Worm (Caenorhabditis elegans): ENCODE results near the gene bath-45.

bath-45 gene

ce11 chrII:13170696-13171095 is 47.9 kb downstream of the bath-45 start:
- no peak for TF ChIP-seq hmg-4 (GFP tag; optimal IDR thresholded peaks at IDR 0.05)
- TF ChIP-seq pes-1 (GFP tag; IDR thresholded peaks at IDR 0.05) = no peak
- no peak for TF ChIP-seq hmbx-1 (tag; optimal IDR thresholded peaks at IDR 0.05)
- TF ChIP-seq scrt-1 (GFP tag; IDR thresholded peaks at IDR 0.05) = no peak
- no peak for TF ChIP-seq tra-4 (tag; optimal IDR thresholded peaks at IDR 0.05)
- no peak for TF ChIP-seq aly-1 (tag; optimal IDR thresholded peaks at IDR 0.05)
- no peak for TF ChIP-seq tbx-11 (GFP tag; IDR thresholded peaks at IDR 0.05)
- TF ChIP-seq ama-1 (optimal IDR thresholded peaks at IDR 0.05) = no peak
- no peak for TF ChIP-seq ceh-36 (tag; optimal IDR thresholded peaks at IDR 0.05)
- TF ChIP-seq flt-1 (GFP tag; IDR thresholded peaks at IDR 0.05) = no peak
- no peak for TF ChIP-seq ceh-13 (GFP tag; optimal IDR thresholded peaks at IDR 0.05)
- no peak for TF ChIP-seq tbx-37 (GFP tag; conservative IDR thresholded peaks at IDR 0.05)
- TF ChIP-seq sea-1 (GFP tag; conservative IDR thresholded peaks at IDR 0.05) = no peak
- TF ChIP-seq hnd-1 (tag; optimal IDR thresholded peaks at IDR 0.05) = no peak
- TF ChIP-seq B0310.2 (tag; optimal IDR thresholded peaks at IDR 0.05) = no peak
- no peak for TF ChIP-seq F13C5.2 (tag; optimal IDR thresholded peaks at IDR 0.05)
- TF ChIP-seq ets-7 (tag; optimal IDR thresholded peaks at IDR 0.05) = no peak

ce11 chrII:13174435-13174834 is 51.6 kb downstream of the bath-45 start:
- no peak for TF ChIP-seq pes-1 (GFP tag; IDR thresholded peaks at IDR 0.05)
- TF ChIP-seq ets-7 (tag; optimal IDR thresholded peaks at IDR 0.05) = no peak
- no peak for TF ChIP-seq scrt-1 (GFP tag; IDR thresholded peaks at IDR 0.05)
- no peak for TF ChIP-seq hnd-1 (tag; optimal IDR thresholded peaks at IDR 0.05)
- TF ChIP-seq flt-1 (GFP tag; IDR thresholded peaks at IDR 0.05) = no peak
- TF ChIP-seq hmbx-1 (tag; optimal IDR thresholded peaks at IDR 0.05) = no peak
- TF ChIP-seq ceh-13 (GFP tag; optimal IDR thresholded peaks at IDR 0.05) = no peak
- no peak for TF ChIP-seq ama-1 (optimal IDR thresholded peaks at IDR 0.05)
- TF ChIP-seq sea-1 (GFP tag; conservative IDR thresholded peaks at IDR 0.05) = no peak
- no peak for TF ChIP-seq tbx-37 (GFP tag; conservative IDR thresholded peaks at IDR 0.05)
- TF ChIP-seq B0310.2 (tag; optimal IDR thresholded peaks at IDR 0.05) = no peak
- TF ChIP-seq ceh-36 (tag; optimal IDR thresholded peaks at IDR 0.05) = no peak
